Fruit fly (Drosophila melanogaster) whole organism, prepupa: ENCODE results near the gene CG7530.
A peak's percentile ranks its signal among the peaks of the same experiment; 100 is the strongest.

Experiments
- Blimp-1 ChIP-seq: fragments of 200-800 bp; sonication (Bioruptor generic); optimal IDR thresholded peaks from 3 replicates; lab custom pipeline; 2017; ENCODE audit warnings: missing biosample characterization, missing genetic modification characterization, mild to moderate bottlenecking, moderate library complexity, missing genetic modification reagents
- CG10631 ChIP-seq: fragments of 200-800 bp; sonication (Bioruptor generic); optimal IDR thresholded peaks from 2 replicates; lab custom pipeline; 2016; ENCODE audit warnings: missing biosample characterization, missing genetic modification characterization
- CG11294 ChIP-seq: fragments of 200-800 bp; sonication (Bioruptor generic); IDR thresholded peaks from 2 replicates; pipeline ENCODE4 v1.3.6; 2022; ENCODE audit warnings: missing biosample characterization, missing genetic modification characterization
- CG11762 ChIP-seq: fragments of 200-800 bp; sonication (Bioruptor generic); optimal IDR thresholded peaks from 3 replicates; lab custom pipeline; 2016; ENCODE audit warnings: missing biosample characterization, missing genetic modification characterization; ENCODE audit not compliant: insufficient read depth
- CG11902 ChIP-seq: fragments of 200-800 bp; sonication (Bioruptor generic); optimal IDR thresholded peaks from 3 replicates; lab custom pipeline; 2016; ENCODE audit warnings: missing biosample characterization, missing genetic modification characterization
- CG15336 ChIP-seq: fragments of 200-800 bp; sonication (Bioruptor generic); IDR thresholded peaks from 2 replicates; pipeline ENCODE4 v1.3.6; 2022; ENCODE audit warnings: missing biosample characterization, missing genetic modification characterization
- CG1621 ChIP-seq: fragments of 200-800 bp; sonication (Bioruptor generic); optimal IDR thresholded peaks from 3 replicates; lab custom pipeline; 2018; ENCODE audit warnings: missing biosample characterization, mild to moderate bottlenecking, missing genetic modification characterization
- CG16779 ChIP-seq: fragments of 200-800 bp; sonication (Bioruptor generic); optimal IDR thresholded peaks from 3 replicates; lab custom pipeline; 2017; ENCODE audit warnings: missing biosample characterization, mild to moderate bottlenecking, missing genetic modification characterization
- CG31627 ChIP-seq: fragments of 200-800 bp; sonication (Bioruptor generic); optimal IDR thresholded peaks from 3 replicates; lab custom pipeline; 2016; ENCODE audit warnings: missing biosample characterization, missing genetic modification characterization
- CG32006 ChIP-seq: fragments of 200-800 bp; sonication (Bioruptor generic); optimal IDR thresholded peaks from 3 replicates; lab custom pipeline; 2017; ENCODE audit warnings: missing biosample characterization, mild to moderate bottlenecking, missing genetic modification characterization
- CG34406 ChIP-seq: fragments of 200-800 bp; sonication (Bioruptor generic); optimal IDR thresholded peaks from 3 replicates; lab custom pipeline; 2016; ENCODE audit warnings: missing biosample characterization, missing genetic modification characterization
- CG3919 ChIP-seq: fragments of 200-800 bp; sonication (Bioruptor generic); optimal IDR thresholded peaks from 3 replicates; lab custom pipeline; 2016; ENCODE audit warnings: missing biosample characterization, missing genetic modification characterization
- CG4318 ChIP-seq: fragments of 200-800 bp; sonication (Bioruptor generic); optimal IDR thresholded peaks from 3 replicates; lab custom pipeline; 2017; ENCODE audit warnings: missing biosample characterization, mild to moderate bottlenecking, missing genetic modification characterization
- CG6163 ChIP-seq: fragments of 200-800 bp; sonication (Bioruptor generic); IDR thresholded peaks from 3 replicates; pipeline ENCODE4 v1.3.6; 2022; ENCODE audit warnings: missing biosample characterization, missing genetic modification characterization
- CG6792 ChIP-seq: fragments of 200-800 bp; sonication (Bioruptor generic); optimal IDR thresholded peaks from 3 replicates; lab custom pipeline; 2016; ENCODE audit warnings: missing biosample characterization, missing genetic modification characterization
- CG7368 ChIP-seq: fragments of 200-800 bp; sonication (Bioruptor generic); optimal IDR thresholded peaks from 3 replicates; lab custom pipeline; 2016; ENCODE audit warnings: missing biosample characterization, missing genetic modification characterization
- CG8319 ChIP-seq: fragments of 200-800 bp; sonication (Bioruptor generic); optimal IDR thresholded peaks from 3 replicates; lab custom pipeline; 2016; ENCODE audit warnings: missing biosample characterization, missing genetic modification characterization
- CG8632 ChIP-seq: fragments of 200-800 bp; sonication (Bioruptor generic); optimal IDR thresholded peaks from 3 replicates; lab custom pipeline; 2016; ENCODE audit warnings: missing biosample characterization, missing genetic modification characterization
- CG9139 ChIP-seq: fragments of 200-800 bp; sonication (Bioruptor generic); optimal IDR thresholded peaks from 3 replicates; lab custom pipeline; 2017; ENCODE audit warnings: missing biosample characterization, mild to moderate bottlenecking, missing genetic modification characterization
- Eip75B ChIP-seq: fragments of 200-800 bp; sonication (Bioruptor generic); optimal IDR thresholded peaks from 3 replicates; lab custom pipeline; 2016; ENCODE audit warnings: missing biosample characterization, missing genetic modification characterization
- Eip78C ChIP-seq: fragments of 200-800 bp; sonication (Bioruptor generic); peaks from one replicate; lab custom pipeline; 2016; ENCODE audit warnings: missing biosample characterization, missing genetic modification characterization
- Eip93F ChIP-seq: fragments of 200-800 bp; sonication (Bioruptor generic); optimal IDR thresholded peaks from 2 replicates; lab custom pipeline; 2016; ENCODE audit warnings: missing biosample characterization, mild to moderate bottlenecking, missing genetic modification characterization
- Ets21C ChIP-seq: fragments of 200-800 bp; sonication (Bioruptor generic); optimal IDR thresholded peaks from 3 replicates; lab custom pipeline; 2016; ENCODE audit warnings: missing biosample characterization, missing genetic modification characterization
- Ets96B ChIP-seq: fragments of 200-800 bp; optimal IDR thresholded peaks from 2 replicates; lab custom pipeline; 2019; ENCODE audit warnings: missing biosample characterization, mild to moderate bottlenecking, missing genetic modification characterization, moderate library complexity
- Gug ChIP-seq: fragments of 200-800 bp; sonication (Bioruptor generic); IDR thresholded peaks from 2 replicates; pipeline ENCODE4 v1.3.6; 2022; ENCODE audit warnings: missing biosample characterization, missing genetic modification characterization
- Hr38 ChIP-seq: sonication (Bioruptor generic); optimal IDR thresholded peaks from 2 replicates; lab custom pipeline; 2016; ENCODE audit warnings: missing biosample characterization, missing genetic modification characterization
- Hr39 ChIP-seq: fragments of 200-800 bp; sonication (Bioruptor generic); optimal IDR thresholded peaks from 2 replicates; lab custom pipeline; 2016; ENCODE audit warnings: missing biosample characterization, missing genetic modification characterization
- Hr4 ChIP-seq: fragments of 200-800 bp; sonication (Bioruptor generic); optimal IDR thresholded peaks from 3 replicates; lab custom pipeline; 2016; ENCODE audit warnings: missing biosample characterization, missing genetic modification characterization
- Lpt ChIP-seq: fragments of 200-800 bp; sonication (Bioruptor generic); optimal IDR thresholded peaks from 3 replicates; lab custom pipeline; 2016; ENCODE audit warnings: missing biosample characterization, missing genetic modification characterization
- Met ChIP-seq: fragments of 200-800 bp; sonication (Bioruptor generic); optimal IDR thresholded peaks from 3 replicates; lab custom pipeline; 2016; ENCODE audit warnings: missing biosample characterization, missing genetic modification characterization
- Smox ChIP-seq: fragments of 200-800 bp; sonication (Bioruptor generic); optimal IDR thresholded peaks from 3 replicates; lab custom pipeline; 2016; ENCODE audit warnings: missing biosample characterization, missing genetic modification characterization
- Sox14 ChIP-seq: fragments of 200-800 bp; sonication (Bioruptor generic); optimal IDR thresholded peaks from 3 replicates; lab custom pipeline; 2016; ENCODE audit warnings: missing biosample characterization, missing genetic modification characterization
- achi ChIP-seq: fragments of 200-800 bp; sonication (Bioruptor generic); optimal IDR thresholded peaks from 3 replicates; lab custom pipeline; 2016; ENCODE audit warnings: missing biosample characterization, missing genetic modification characterization
- dac ChIP-seq: fragments of 200-800 bp; sonication (Bioruptor generic); optimal IDR thresholded peaks from 2 replicates; lab custom pipeline; 2017; ENCODE audit warnings: missing biosample characterization, mild to moderate bottlenecking, missing genetic modification characterization
- eg ChIP-seq: fragments of 200-800 bp; sonication (Bioruptor generic); IDR thresholded peaks from 3 replicates; pipeline ENCODE4 v1.3.6; 2022; ENCODE audit warnings: missing biosample characterization, missing genetic modification characterization
- esn ChIP-seq: fragments of 200-800 bp; sonication (Bioruptor generic); optimal IDR thresholded peaks from 2 replicates; lab custom pipeline; 2016; ENCODE audit warnings: missing biosample characterization, mild to moderate bottlenecking, missing genetic modification characterization, moderate library complexity
- fd59A ChIP-seq: fragments of 200-800 bp; sonication (Bioruptor generic); optimal IDR thresholded peaks from 2 replicates; lab custom pipeline; 2017; ENCODE audit warnings: missing biosample characterization, mild to moderate bottlenecking, missing genetic modification characterization, missing genetic modification reagents
- fd85E ChIP-seq: fragments of 200-800 bp; sonication (Bioruptor generic); optimal IDR thresholded peaks from 3 replicates; lab custom pipeline; 2016; ENCODE audit warnings: missing biosample characterization, missing genetic modification characterization
- fkh ChIP-seq: fragments of 200-800 bp; sonication (Bioruptor generic); optimal IDR thresholded peaks from 3 replicates; lab custom pipeline; 2017; ENCODE audit warnings: missing biosample characterization, mild to moderate bottlenecking, missing genetic modification characterization, moderate library complexity
- lz ChIP-seq: fragments of 200-800 bp; sonication (Bioruptor generic); optimal IDR thresholded peaks from 3 replicates; lab custom pipeline; 2016; ENCODE audit warnings: missing biosample characterization, missing genetic modification characterization
- net ChIP-seq: fragments of 200-800 bp; sonication (Bioruptor generic); optimal IDR thresholded peaks from 3 replicates; lab custom pipeline; 2016; ENCODE audit warnings: missing biosample characterization, missing genetic modification characterization
- pdm3 ChIP-seq: fragments of 200-800 bp; sonication (Bioruptor generic); optimal IDR thresholded peaks from 3 replicates; lab custom pipeline; 2016; ENCODE audit warnings: missing biosample characterization, missing genetic modification characterization
- spab ChIP-seq: fragments of 200-800 bp; sonication (Bioruptor generic); optimal IDR thresholded peaks from 2 replicates; lab custom pipeline; 2017; ENCODE audit warnings: missing biosample characterization, mild to moderate bottlenecking, missing genetic modification characterization, missing genetic modification reagents
- vri ChIP-seq: fragments of 200-800 bp; sonication (Bioruptor generic); optimal IDR thresholded peaks from 3 replicates; lab custom pipeline; 2016; ENCODE audit warnings: missing biosample characterization, mild to moderate bottlenecking, missing genetic modification characterization

CG7530 gene

dm6 chr3R:14728713-14729685, 2.3 kb downstream of the CG7530 start (continued):
- peak; percentile 46 for TF ChIP-seq Hr4 (GFP tag; lab: Kevin White, UChicago)
- TF ChIP-seq CG4318 = peak; percentile 31
- TF ChIP-seq Hr38 = no peak
- peak; percentile 37 for TF ChIP-seq lz (GFP tag; lab: Kevin White, UChicago)
- TF ChIP-seq Eip78C (GFP tag; lab: Kevin White, UChicago) = peak; percentile 90
- no peak for TF ChIP-seq Hr39
- TF ChIP-seq esn (GFP tag; lab: Kevin White, UChicago) = peak; percentile 71
- TF ChIP-seq CG3919 = peak; percentile 84
- TF ChIP-seq eg = peak; percentile 79
- TF ChIP-seq dac (GFP tag; lab: Kevin White, UChicago) = no peak
- TF ChIP-seq CG7368 = peak; percentile 69
- no peak for TF ChIP-seq fd85E
- TF ChIP-seq fkh (GFP tag; lab: Kevin White, UChicago) = no peak
- TF ChIP-seq Eip93F (GFP tag; lab: Kevin White, UChicago) = no peak
- peak; percentile 41 for TF ChIP-seq CG8319 (GFP tag; lab: Kevin White, UChicago)
- peak; percentile 32 for TF ChIP-seq pdm3 (GFP tag; lab: Kevin White, UChicago)
- peak; percentile 65 for TF ChIP-seq Smox (GFP tag; lab: Kevin White, UChicago)
- TF ChIP-seq Lpt (GFP tag; lab: Kevin White, UChicago) = peak; percentile 50
- no peak for TF ChIP-seq Eip75B (GFP tag; lab: Kevin White, UChicago)
- TF ChIP-seq, all 60 proteins: peak for 45

DNA sequence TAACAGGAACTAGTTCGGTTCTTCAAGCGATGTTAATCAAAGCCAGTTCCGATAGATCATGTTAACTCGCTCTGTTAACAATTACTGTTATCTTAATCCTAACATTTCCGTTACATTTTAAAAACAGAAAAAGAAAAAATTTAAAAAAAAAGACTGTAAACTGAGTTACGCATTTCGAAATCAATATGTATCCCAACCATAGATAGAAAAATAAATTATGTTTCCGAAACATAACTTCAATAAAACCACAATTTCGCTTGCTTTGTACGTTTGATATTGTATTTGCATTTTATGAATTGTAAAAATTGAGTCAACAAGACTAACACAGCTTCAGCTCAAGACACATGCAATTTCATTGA, 6.8 kb downstream of the CG7530 start:
- TF ChIP-seq CG31627 = no peak
- TF ChIP-seq fd85E = peak; percentile 41

- TF ChIP-seq vri (GFP tag; lab: Kevin White, UChicago) (peak; percentile 81), CG7368 (peak; percentile 1), CG11294 (GFP tag; lab: Robert Waterston, UW) (no peak), fd85E (no peak), CG15336 (GFP tag; lab: Robert Waterston, UW) (no peak), CG8319 (GFP tag; lab: Kevin White, UChicago) (no peak), Lpt (GFP tag; lab: Kevin White, UChicago) (no peak), CG11902 (GFP tag; lab: Kevin White, UChicago) (peak; percentile 62), achi (GFP tag; lab: Kevin White, UChicago) (peak; percentile 6), CG8632 (GFP tag; lab: Kevin White, UChicago) (no peak), CG32006 (peak; percentile 36), Hr38 (no peak), Gug (GFP tag; lab: Robert Waterston, UW) (no peak), CG16779 (tag; lab: Kevin White, UChicago) (no peak), CG10631 (GFP tag; lab: Kevin White, UChicago) (peak; percentile 52), Met (peak; percentile 41), esn (GFP tag; lab: Kevin White, UChicago) (peak; percentile 57), Ets21C (GFP tag; lab: Kevin White, UChicago) (peak; percentile 53), CG34406 (no peak), CG6792 (GFP tag; lab: Kevin White, UChicago) (peak; percentile 28), Sox14 (GFP tag; lab: Kevin White, UChicago) (peak; percentile 51), fd59A (GFP tag; lab: Kevin White, UChicago) (no peak), CG6163 (GFP tag; lab: Robert Waterston, UW) (no peak), spab (GFP tag; lab: Kevin White, UChicago) (no peak), CG3919 (peak; percentile 63), Smox (GFP tag; lab: Kevin White, UChicago) (peak; percentile 39), CG11762 (GFP tag; lab: Kevin White, UChicago) (peak; percentile 41), CG9139 (GFP tag; lab: Kevin White, UChicago) (peak; percentile 33), Hr4 (GFP tag; lab: Kevin White, UChicago) (peak; percentile 55), Blimp-1 (GFP tag; lab: Kevin White, UChicago) (no peak), CG1621 (tag; lab: Kevin White, UChicago) (peak; percentile 67), CG4318 (no peak), net (GFP tag; lab: Kevin White, UChicago) (peak; percentile 2), Ets96B (peak; percentile 23), Eip78C (GFP tag; lab: Kevin White, UChicago) (peak; percentile 76)
These were observed 7.4 kb downstream of the CG7530 start, which contains the start of gene kibra for dm6 chr3R:14723671-14724500. Gene kibra (minus strand): TSS chr3R:14724261.
